Worm (Caenorhabditis elegans) whole organism, L3 larva: ENCODE measurements around the gene F40G12.10.
"Not testable (repeated sequence)": the region's sequence is repeated elsewhere in the genome, so short reads cannot be mapped to it uniquely, and the experiment has no call there.

Source experiments
- ZK546.5 ChIP-seq: sonication (generic microtip); optimal IDR thresholded peaks from 2 replicates; lab custom pipeline; 2017; ENCODE audit warnings: missing biosample characterization, missing genetic modification characterization
- aly-2 ChIP-seq: fragments of 150-350 bp; optimal IDR thresholded peaks from 2 replicates; lab custom pipeline; 2014; ENCODE audit warnings: missing biosample characterization, missing genetic modification characterization
- ama-1 ChIP-seq: fragments of 150-350 bp; optimal IDR thresholded peaks from 2 replicates; lab custom pipeline; 2018
- ceh-16 ChIP-seq: sonication (generic microtip); optimal IDR thresholded peaks from 2 replicates; lab custom pipeline; 2017; ENCODE audit warnings: missing biosample characterization, missing genetic modification characterization
- ceh-82 ChIP-seq: fragments of 150-350 bp; optimal IDR thresholded peaks from 2 replicates; lab custom pipeline; 2014; ENCODE audit warnings: missing biosample characterization, missing genetic modification characterization
- ceh-9 ChIP-seq: sonication (generic microtip); optimal IDR thresholded peaks from 2 replicates; lab custom pipeline; 2018; ENCODE audit warnings: missing biosample characterization, missing genetic modification characterization
- daf-12 ChIP-seq: fragments of 150-350 bp; optimal IDR thresholded peaks from 2 replicates; lab custom pipeline; 2014; ENCODE audit warnings: missing biosample characterization, missing genetic modification reagents, missing genetic modification characterization
- egl-5 ChIP-seq: fragments of 150-350 bp; optimal IDR thresholded peaks from 2 replicates; lab custom pipeline; 2017; ENCODE audit warnings: missing biosample characterization, missing genetic modification reagents, missing genetic modification characterization, inconsistent platforms
- elt-1 ChIP-seq: fragments of 150-350 bp; optimal IDR thresholded peaks from 2 replicates; lab custom pipeline; 2014; ENCODE audit warnings: missing biosample characterization, missing genetic modification characterization
- elt-2 ChIP-seq: sonication (generic microtip); optimal IDR thresholded peaks from 2 replicates; lab custom pipeline; 2016; ENCODE audit warnings: missing genetic modification reagents, mild to moderate bottlenecking, missing genetic modification characterization, missing compliant biosample characterization
- elt-3 ChIP-seq, 3 experiments: fragments of 150-350 bp in 1 of 3; sonication (generic microtip) in 2 of 3; optimal IDR thresholded peaks; 2 replicates in 2 of 3; 4 replicates in 1 of 3; lab custom pipeline; 2014 to 2017; ENCODE audit warnings: missing biosample characterization in 3 of 3, missing genetic modification characterization in 3 of 3
- fkh-10 ChIP-seq: sonication (generic microtip); optimal IDR thresholded peaks from 2 replicates; lab custom pipeline; 2017; ENCODE audit warnings: missing biosample characterization, missing genetic modification reagents, missing genetic modification characterization
- fos-1 ChIP-seq: fragments of 150-350 bp; optimal IDR thresholded peaks from 2 replicates; lab custom pipeline; 2014; ENCODE audit warnings: missing biosample characterization, missing genetic modification characterization
- jun-1 ChIP-seq: fragments of 150-350 bp; optimal IDR thresholded peaks from 2 replicates; lab custom pipeline; 2014; ENCODE audit warnings: missing biosample characterization, missing genetic modification reagents, missing genetic modification characterization
- lin-15B ChIP-seq: fragments of 150-350 bp; optimal IDR thresholded peaks from 2 replicates; lab custom pipeline; 2014; ENCODE audit warnings: missing biosample characterization, missing genetic modification characterization
- lin-39 ChIP-seq: fragments of 150-350 bp; optimal IDR thresholded peaks from 2 replicates; lab custom pipeline; 2018; ENCODE audit warnings: missing biosample characterization, missing genetic modification reagents, missing genetic modification characterization
- lsy-12 ChIP-seq: sonication (generic microtip); optimal IDR thresholded peaks from 2 replicates; lab custom pipeline; 2016; ENCODE audit warnings: mild to moderate bottlenecking, missing genetic modification characterization, missing compliant biosample characterization
- nfya-1 ChIP-seq: sonication (generic microtip); optimal IDR thresholded peaks from 2 replicates; lab custom pipeline; 2017; ENCODE audit warnings: missing genetic modification characterization, mild to moderate bottlenecking, missing compliant biosample characterization, antibody characterized with exemption, moderate library complexity; ENCODE audit not compliant: insufficient read depth
- nhr-12 ChIP-seq: fragments of 150-350 bp; optimal IDR thresholded peaks from 2 replicates; lab custom pipeline; 2014; ENCODE audit warnings: missing biosample characterization, missing genetic modification characterization
- nhr-237 ChIP-seq: fragments of 150-350 bp; optimal IDR thresholded peaks from 2 replicates; lab custom pipeline; 2014; ENCODE audit warnings: missing biosample characterization, missing genetic modification characterization
- nhr-25 ChIP-seq: sonication (generic microtip); optimal IDR thresholded peaks from 2 replicates; lab custom pipeline; 2017; ENCODE audit warnings: missing biosample characterization, missing genetic modification characterization
- nhr-28 ChIP-seq: fragments of 150-350 bp; optimal IDR thresholded peaks from 2 replicates; lab custom pipeline; 2014; ENCODE audit warnings: missing biosample characterization, missing genetic modification characterization
- nhr-43 ChIP-seq: sonication (generic microtip); optimal IDR thresholded peaks from 2 replicates; lab custom pipeline; 2016; ENCODE audit warnings: mild to moderate bottlenecking, missing genetic modification characterization, missing compliant biosample characterization; ENCODE audit not compliant: poor library complexity, severe bottlenecking
- nhr-67 ChIP-seq: fragments of 150-350 bp; optimal IDR thresholded peaks from 2 replicates; lab custom pipeline; 2014; ENCODE audit warnings: missing biosample characterization, missing genetic modification characterization
- nhr-76 ChIP-seq: fragments of 150-350 bp; sonication (generic microtip); optimal IDR thresholded peaks from 5 replicates; lab custom pipeline; 2014; ENCODE audit warnings: missing biosample characterization, missing genetic modification characterization
- nhr-77 ChIP-seq: fragments of 150-350 bp; optimal IDR thresholded peaks from 2 replicates; lab custom pipeline; 2014; ENCODE audit warnings: missing biosample characterization, missing genetic modification characterization
- pqm-1 ChIP-seq: fragments of 150-350 bp; optimal IDR thresholded peaks from 2 replicates; lab custom pipeline; 2017; ENCODE audit warnings: missing biosample characterization, missing genetic modification characterization, inconsistent platforms
- sea-2 ChIP-seq: fragments of 150-350 bp; sonication (generic microtip); optimal IDR thresholded peaks from 4 replicates; lab custom pipeline; 2014; ENCODE audit warnings: missing biosample characterization, missing genetic modification reagents, missing genetic modification characterization
- skn-1 ChIP-seq: fragments of 150-350 bp; optimal IDR thresholded peaks from 2 replicates; lab custom pipeline; 2014; ENCODE audit warnings: missing biosample characterization, missing genetic modification characterization
- snpc-4 ChIP-seq: fragments of 150-350 bp; optimal IDR thresholded peaks from 2 replicates; lab custom pipeline; 2014; ENCODE audit warnings: missing biosample characterization, missing genetic modification characterization
- unc-39 ChIP-seq: sonication (generic microtip); optimal IDR thresholded peaks from 4 replicates; lab custom pipeline; 2017; ENCODE audit warnings: missing biosample characterization, missing genetic modification characterization
- ztf-11 ChIP-seq: fragments of 150-350 bp; optimal IDR thresholded peaks from 2 replicates; lab custom pipeline; 2014; ENCODE audit warnings: missing biosample characterization, missing genetic modification characterization

F40G12.10 gene

DNA sequence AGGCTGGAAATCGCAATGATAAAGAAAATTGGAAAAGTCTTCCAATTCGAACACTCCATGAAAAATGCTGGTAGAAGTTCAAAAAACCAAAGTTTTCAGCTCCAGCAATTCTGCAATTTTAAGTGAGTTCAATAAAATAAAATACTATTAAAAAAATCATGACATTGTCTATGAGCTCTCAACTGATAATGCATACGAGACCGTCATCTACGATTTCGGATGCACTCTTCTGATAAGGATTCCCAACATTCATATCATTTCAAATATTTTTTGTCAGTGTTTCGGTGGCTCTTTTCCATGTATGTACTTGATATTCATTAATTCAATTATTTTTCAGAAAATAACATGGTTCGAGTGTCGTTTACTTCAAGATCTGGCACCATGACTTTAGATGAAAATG, 17.7 kb downstream of the F40G12.10 start, which contains the start of gene F14D7.6:
Gene F14D7.6, plus strand, starts transcription at position 338 of the 400 bp plus-strand sequence.
- TF ChIP-seq elt-2 (tag; lab: Kevin White, UChicago) (peak; percentile 59), nfya-1 (tag; lab: Kevin White, UChicago) (no peak), pqm-1 (tag; lab: Kevin White, UChicago) (peak; percentile 33)

DNA sequence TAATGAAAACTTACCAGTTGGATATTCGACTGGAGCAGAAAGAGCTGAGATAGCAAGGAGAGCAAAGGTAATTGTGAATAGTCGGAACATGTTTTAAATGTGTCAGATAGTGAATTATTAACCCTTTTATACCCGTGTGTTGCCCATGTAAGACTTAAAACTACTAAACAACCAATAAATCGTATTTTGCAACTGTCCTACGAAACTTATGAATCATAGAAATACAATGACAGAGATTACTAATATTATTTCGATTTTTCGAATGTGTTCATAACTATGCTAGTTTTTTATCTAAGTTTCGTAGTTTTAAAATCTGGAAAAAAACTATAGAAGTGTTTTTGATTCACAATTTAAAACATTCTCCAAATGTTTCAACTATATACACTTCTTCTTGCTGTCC, 23.4 kb downstream of the F40G12.10 start, which contains the start of gene spig-4:
Gene spig-4, minus strand, starts transcription at position 101 of the 400 bp plus-strand sequence.
- not testable (repeated sequence) for TF ChIP-seq ceh-82; ceh-16 (tag; lab: Kevin White, UChicago); nfya-1 (tag; lab: Kevin White, UChicago)

DNA sequence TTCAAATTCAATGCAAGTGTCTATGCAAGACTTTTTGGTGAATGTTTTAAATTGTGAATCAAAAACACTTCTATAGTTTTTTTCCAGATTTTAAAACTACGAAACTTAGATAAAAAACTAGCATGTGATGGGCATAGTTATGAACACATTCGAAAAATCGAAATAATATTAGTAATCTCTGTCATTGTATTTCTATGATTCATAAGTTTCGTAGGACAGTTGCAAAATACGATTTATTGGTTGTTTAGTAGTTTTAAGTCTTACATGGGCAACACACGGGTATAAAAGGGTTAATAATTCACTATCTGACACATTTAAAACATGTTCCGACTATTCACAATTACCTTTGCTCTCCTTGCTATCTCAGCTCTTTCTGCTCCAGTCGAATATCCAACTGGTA, 24.8 kb downstream of the F40G12.10 start, which contains the start of gene spig-5:
Gene spig-5, plus strand, starts transcription at position 301 of the 400 bp plus-strand sequence.
- not testable (repeated sequence) for TF ChIP-seq lsy-12, nhr-237, ztf-11 (tag; lab: Kevin White, UChicago)
- TF ChIP-seq, all 47 proteins: peak for 0; not testable (repeated sequence) for 47

DNA sequence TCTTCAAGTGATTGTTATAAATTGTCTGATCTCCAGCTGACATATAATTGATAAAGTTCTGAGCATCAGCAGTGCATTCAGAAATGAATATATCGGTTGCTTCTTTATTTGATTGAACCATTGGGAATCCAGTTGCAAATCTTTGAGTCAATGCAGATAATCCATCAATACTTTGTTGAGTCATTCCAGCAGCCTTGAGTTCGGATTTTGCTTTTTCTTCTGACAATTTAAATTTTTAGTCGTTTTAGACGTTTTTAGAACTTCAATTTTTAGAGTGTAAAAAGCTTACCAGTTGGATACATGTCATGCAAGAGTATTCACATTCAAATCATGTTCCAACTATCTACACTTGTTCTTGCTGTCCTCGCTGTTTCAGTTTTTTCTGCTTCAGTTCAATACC, 26.3 kb downstream of the F40G12.10 start, which contains the start of gene F14D7.14:
Gene F14D7.14, plus strand, starts transcription at position 301 of the 400 bp plus-strand sequence.
- not testable (repeated sequence) for TF ChIP-seq snpc-4; ama-1 (lab: Kevin White, UChicago); fos-1 (tag; lab: Kevin White, UChicago)

DNA sequence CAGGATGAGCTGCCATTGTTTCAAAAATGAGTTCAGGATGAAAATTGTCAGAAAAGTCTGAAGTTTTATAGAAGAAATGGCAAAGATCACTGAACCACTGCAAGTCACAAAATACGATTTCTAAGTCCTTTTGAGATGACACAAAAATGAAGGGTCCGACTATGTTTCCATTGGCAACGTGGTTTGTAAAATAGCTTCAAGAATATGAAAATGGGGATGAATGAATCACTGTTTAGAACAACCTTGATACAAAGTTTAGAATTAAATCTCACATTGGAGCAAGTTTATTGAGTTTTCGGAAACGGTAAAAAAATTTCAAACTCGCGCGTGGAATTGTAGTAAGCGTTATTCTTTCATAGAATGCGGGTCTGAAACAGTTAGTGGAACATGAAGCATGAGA, 27.8 kb downstream of the F40G12.10 start, which contains the start of gene ddn-3:
Gene ddn-3, minus strand, starts transcription at position 101 of the 400 bp plus-strand sequence.
- TF ChIP-seq daf-12 (tag; lab: Kevin White, UChicago) (no peak), nhr-67 (tag; lab: Kevin White, UChicago) (no peak), nhr-77 (tag; lab: Kevin White, UChicago) (no peak), ZK546.5 (no peak), nhr-25 (tag; lab: Kevin White, UChicago) (no peak), elt-1 (tag; lab: Kevin White, UChicago) (no peak), ceh-9 (tag; lab: Kevin White, UChicago) (no peak), egl-5 (tag; lab: Kevin White, UChicago) (no peak), nhr-76 (tag; lab: Kevin White, UChicago) (no peak), lin-15B (no peak), nhr-28 (no peak), nhr-237 (tag; lab: Kevin White, UChicago) (no peak), fos-1 (tag; lab: Kevin White, UChicago) (no peak), skn-1 (no peak), ceh-82 (no peak), lin-39 (tag; lab: Kevin White, UChicago) (no peak), aly-2 (tag; lab: Kevin White, UChicago) (no peak), nhr-43 (tag; lab: Kevin White, UChicago) (no peak)
- TF ChIP-seq, all 47 proteins: peak for 0

DNA sequence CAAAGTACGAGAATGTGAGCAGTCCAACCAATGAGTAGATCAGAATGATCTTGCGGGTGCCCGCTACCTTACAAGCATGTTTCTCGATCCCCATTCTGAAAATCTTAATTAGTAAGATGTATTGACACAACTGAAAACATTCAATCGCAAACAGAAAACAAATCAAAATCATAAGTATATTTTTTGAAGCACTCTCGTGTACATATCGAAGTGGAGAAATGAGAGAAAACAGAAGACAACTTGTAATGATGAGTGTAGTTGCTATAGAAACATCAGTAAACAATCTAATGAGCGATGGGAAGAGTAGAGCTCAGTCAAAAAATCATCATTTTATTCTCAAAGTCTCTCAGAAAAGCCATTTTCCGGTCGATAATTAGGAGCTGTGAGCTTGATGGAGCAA, 29.4 kb downstream of the F40G12.10 start, which contains the start of gene F14D7.8:
Gene F14D7.8, minus strand, starts transcription at position 101 of the 400 bp plus-strand sequence.
- TF ChIP-seq lsy-12 (tag; lab: Kevin White, UChicago) = no peak
- no peak for TF ChIP-seq sea-2 (GFP tag; lab: Kevin White, UChicago)
- TF ChIP-seq elt-2 (tag; lab: Kevin White, UChicago) = no peak
- no peak for TF ChIP-seq ceh-9 (tag; lab: Kevin White, UChicago)
- TF ChIP-seq ama-1 (lab: Kevin White, UChicago) = no peak
- no peak for TF ChIP-seq elt-3 (tag; optimal IDR thresholded peaks at IDR 0.05; lab: Kevin White, UChicago)
- no peak for TF ChIP-seq jun-1
- no peak for TF ChIP-seq daf-12 (tag; lab: Kevin White, UChicago)
- TF ChIP-seq unc-39 (tag; lab: Kevin White, UChicago) = no peak
- TF ChIP-seq pqm-1 (tag; lab: Kevin White, UChicago) = no peak
- TF ChIP-seq nhr-12 (tag; lab: Kevin White, UChicago) = no peak
- no peak for TF ChIP-seq ZK546.5
- no peak for TF ChIP-seq nhr-25 (tag; lab: Kevin White, UChicago)
- TF ChIP-seq nhr-67 (tag; lab: Kevin White, UChicago) = no peak
- TF ChIP-seq ceh-16 (tag; lab: Kevin White, UChicago) = no peak
- TF ChIP-seq fkh-10 (GFP tag; lab: Kevin White, UChicago) = no peak
